Worm (Caenorhabditis elegans) whole organism, L1 larva: ENCODE data around the gene zmp-5.

ENCODE experiments used
- C16A3.4 ChIP-seq: fragments of 150-350 bp; optimal IDR thresholded peaks from 2 replicates; lab custom pipeline; 2014; ENCODE audit warnings: missing biosample characterization, missing genetic modification characterization
- F16B12.6 ChIP-seq: fragments of 150-350 bp; optimal IDR thresholded peaks from 2 replicates; lab custom pipeline; 2014; ENCODE audit warnings: missing biosample characterization, missing genetic modification characterization
- aha-1 ChIP-seq: fragments of 150-350 bp; optimal IDR thresholded peaks from 2 replicates; lab custom pipeline; 2014; ENCODE audit warnings: missing biosample characterization, missing genetic modification characterization
- alr-1 ChIP-seq: fragments of 200-800 bp; sonication (Bioruptor generic); optimal IDR thresholded peaks from 2 replicates; lab custom pipeline; 2018; ENCODE audit warnings: borderline replicate concordance, mild to moderate bottlenecking, missing genetic modification characterization, missing compliant biosample characterization
- ama-1 ChIP-seq: fragments of 150-350 bp; optimal IDR thresholded peaks from 2 replicates; lab custom pipeline; 2014
- blmp-1 ChIP-seq: fragments of 150-350 bp; optimal IDR thresholded peaks from 2 replicates; lab custom pipeline; 2014; ENCODE audit warnings: missing biosample characterization, missing genetic modification characterization
- ceh-8 ChIP-seq: fragments of 200-800 bp; sonication (Bioruptor generic); optimal IDR thresholded peaks from 2 replicates; lab custom pipeline; 2018; ENCODE audit warnings: mild to moderate bottlenecking, missing genetic modification characterization, moderate library complexity, missing compliant biosample characterization
- ceh-88 ChIP-seq: fragments of 200-800 bp; sonication (Bioruptor generic); IDR thresholded peaks from 2 replicates; pipeline ENCODE4 v1.3.6; 2022; ENCODE audit warnings: missing genetic modification characterization, missing compliant biosample characterization
- ceh-90 ChIP-seq: sonication (generic microtip); optimal IDR thresholded peaks from 2 replicates; lab custom pipeline; 2016; ENCODE audit warnings: missing genetic modification characterization, missing compliant biosample characterization
- dpl-1 ChIP-seq, 3 experiments: fragments of 150-350 bp in 2 of 3; sonication (generic microtip) in 1 of 3; optimal IDR thresholded peaks; 2 replicates each; lab custom pipeline; 2014 to 2017; ENCODE audit warnings: missing biosample characterization in 3 of 3, missing genetic modification characterization in 3 of 3, missing genetic modification reagents in 3 of 3
- efl-1 ChIP-seq, 4 experiments: fragments of 150-350 bp; optimal IDR thresholded peaks in 3 of 4; peaks in 1 of 4; 1 replicate in 1 of 4; 2 replicates in 3 of 4; lab custom pipeline; 2014; ENCODE audit warnings: missing biosample characterization in 2 of 4, missing genetic modification characterization in 2 of 4, missing genetic modification reagents in 2 of 4
- efl-3 ChIP-seq: fragments of 200-800 bp; sonication (Bioruptor generic); optimal IDR thresholded peaks from 2 replicates; lab custom pipeline; 2018; ENCODE audit warnings: mild to moderate bottlenecking, missing genetic modification characterization, missing compliant biosample characterization
- egl-13 ChIP-seq: sonication (generic microtip); optimal IDR thresholded peaks from 2 replicates; lab custom pipeline; 2016; ENCODE audit warnings: missing genotype, missing genetic modification reagents, missing genetic modification characterization, missing compliant biosample characterization
- egl-27 ChIP-seq, 2 experiments: fragments of 150-350 bp in 1 of 2; sonication (generic microtip); optimal IDR thresholded peaks; 3 replicates each; lab custom pipeline; 2017 to 2018; ENCODE audit warnings: missing biosample characterization in 2 of 2, missing genetic modification characterization in 2 of 2, missing genetic modification reagents in 2 of 2
- elt-2 ChIP-seq: sonication (generic microtip); optimal IDR thresholded peaks from 2 replicates; lab custom pipeline; 2016; ENCODE audit warnings: missing genetic modification characterization, mild to moderate bottlenecking, inconsistent platforms, missing compliant biosample characterization, missing genetic modification reagents
- ets-5 ChIP-seq: fragments of 200-800 bp; sonication (Bioruptor generic); IDR thresholded peaks from 2 replicates; pipeline ENCODE4 v1.3.6; 2022; ENCODE audit warnings: missing genetic modification characterization, missing compliant biosample characterization
- fkh-10 ChIP-seq: sonication (generic microtip); optimal IDR thresholded peaks from 2 replicates; lab custom pipeline; 2017; ENCODE audit warnings: missing biosample characterization, missing genetic modification reagents, missing genetic modification characterization
- fkh-4 ChIP-seq: sonication (generic microtip); optimal IDR thresholded peaks from 2 replicates; lab custom pipeline; 2016; ENCODE audit warnings: missing compliant biosample characterization, missing genetic modification characterization, borderline replicate concordance
- fkh-8 ChIP-seq: sonication (generic microtip); optimal IDR thresholded peaks from 2 replicates; lab custom pipeline; 2016; ENCODE audit warnings: mild to moderate bottlenecking, missing genetic modification characterization, missing compliant biosample characterization
- fos-1 ChIP-seq: fragments of 150-350 bp; optimal IDR thresholded peaks from 2 replicates; lab custom pipeline; 2014; ENCODE audit warnings: missing biosample characterization, missing genetic modification characterization
- hlh-17 ChIP-seq: fragments of 200-800 bp; sonication (Bioruptor generic); optimal IDR thresholded peaks from 2 replicates; lab custom pipeline; 2018; ENCODE audit warnings: missing genetic modification characterization, mild to moderate bottlenecking, missing compliant biosample characterization, moderate library complexity, borderline replicate concordance
- irx-1 ChIP-seq: sonication (generic microtip); optimal IDR thresholded peaks from 2 replicates; lab custom pipeline; 2016; ENCODE audit warnings: missing genetic modification characterization, missing compliant biosample characterization
- lin-13 ChIP-seq: fragments of 150-350 bp; optimal IDR thresholded peaks from 2 replicates; lab custom pipeline; 2014; ENCODE audit warnings: missing biosample characterization, missing genetic modification reagents, missing genetic modification characterization
- lin-14 ChIP-seq: fragments of 200-800 bp; sonication (Bioruptor generic); optimal IDR thresholded peaks from 2 replicates; lab custom pipeline; 2018; ENCODE audit warnings: mild to moderate bottlenecking, missing genetic modification characterization, moderate library complexity, missing compliant biosample characterization
- lin-15B ChIP-seq: fragments of 150-350 bp; sonication (generic microtip); optimal IDR thresholded peaks from 3 replicates; lab custom pipeline; 2014; ENCODE audit warnings: missing biosample characterization, missing genetic modification characterization
- lin-35 ChIP-seq, 2 experiments: fragments of 150-350 bp; optimal IDR thresholded peaks; 2 replicates each; lab custom pipeline; 2014; ENCODE audit warnings: missing biosample characterization in 2 of 2, missing genetic modification characterization in 2 of 2, missing genetic modification reagents in 2 of 2
- lin-39 ChIP-seq: fragments of 150-350 bp; optimal IDR thresholded peaks from 2 replicates; lab custom pipeline; 2014; ENCODE audit warnings: missing biosample characterization, missing genetic modification reagents, missing genetic modification characterization
- lir-3 ChIP-seq: sonication (generic microtip); optimal IDR thresholded peaks from 2 replicates; lab custom pipeline; 2016; ENCODE audit warnings: mild to moderate bottlenecking, missing genetic modification characterization, moderate library complexity, missing compliant biosample characterization; ENCODE audit not compliant: poor library complexity
- mdl-1 ChIP-seq, 2 experiments: fragments of 150-350 bp; optimal IDR thresholded peaks; 2 replicates each; lab custom pipeline; 2014 to 2017; ENCODE audit warnings: missing biosample characterization in 2 of 2, missing genetic modification characterization in 2 of 2, inconsistent platforms in 1 of 2
- mef-2 ChIP-seq: fragments of 150-350 bp; optimal IDR thresholded peaks from 2 replicates; lab custom pipeline; 2014; ENCODE audit warnings: missing biosample characterization, missing genetic modification characterization
- mep-1 ChIP-seq: fragments of 150-350 bp; optimal IDR thresholded peaks from 2 replicates; lab custom pipeline; 2014; ENCODE audit warnings: missing biosample characterization, missing genetic modification characterization
- nhr-20 ChIP-seq: sonication (generic microtip); optimal IDR thresholded peaks from 2 replicates; lab custom pipeline; 2016; ENCODE audit warnings: mild to moderate bottlenecking, missing genetic modification characterization, missing compliant biosample characterization
- nhr-237 ChIP-seq: fragments of 150-350 bp; optimal IDR thresholded peaks from 2 replicates; lab custom pipeline; 2014; ENCODE audit warnings: missing biosample characterization, missing genetic modification characterization
- nhr-76 ChIP-seq: sonication (generic microtip); optimal IDR thresholded peaks from 2 replicates; lab custom pipeline; 2017; ENCODE audit warnings: missing biosample characterization, missing genetic modification characterization
- nhr-77 ChIP-seq: fragments of 150-350 bp; optimal IDR thresholded peaks from 2 replicates; lab custom pipeline; 2014; ENCODE audit warnings: missing biosample characterization, missing genetic modification characterization
- nhr-85 ChIP-seq: sonication (generic microtip); peaks from one replicate; lab custom pipeline; 2016; ENCODE audit warnings: missing genetic modification characterization, inconsistent platforms, missing compliant biosample characterization
- nhr-90 ChIP-seq: sonication (generic microtip); optimal IDR thresholded peaks from 2 replicates; lab custom pipeline; 2016; ENCODE audit warnings: mild to moderate bottlenecking, missing genetic modification characterization, missing compliant biosample characterization; ENCODE audit not compliant: poor library complexity
- pag-3 ChIP-seq: sonication (generic microtip); optimal IDR thresholded peaks from 2 replicates; lab custom pipeline; 2017; ENCODE audit warnings: missing genetic modification characterization, mild to moderate bottlenecking, missing compliant biosample characterization, antibody characterized with exemption, borderline replicate concordance; ENCODE audit not compliant: insufficient read depth
- pax-3 ChIP-seq: fragments of 200-800 bp; sonication (Bioruptor generic); optimal IDR thresholded peaks from 2 replicates; lab custom pipeline; 2018; ENCODE audit warnings: mild to moderate bottlenecking, missing genetic modification characterization, moderate library complexity, missing compliant biosample characterization
- pqm-1 ChIP-seq: sonication (generic microtip); optimal IDR thresholded peaks from 3 replicates; lab custom pipeline; 2017; ENCODE audit warnings: missing biosample characterization, missing genetic modification characterization
- snu-23 ChIP-seq: sonication (generic microtip); optimal IDR thresholded peaks from 2 replicates; lab custom pipeline; 2016; ENCODE audit warnings: missing genetic modification characterization, missing compliant biosample characterization
- sptf-1 ChIP-seq: fragments of 150-350 bp; optimal IDR thresholded peaks from 2 replicates; lab custom pipeline; 2014; ENCODE audit warnings: missing biosample characterization, missing genetic modification characterization
- tbx-2 ChIP-seq: sonication (generic microtip); optimal IDR thresholded peaks from 2 replicates; lab custom pipeline; 2016; ENCODE audit warnings: missing genetic modification characterization, missing compliant biosample characterization
- tlp-1 ChIP-seq: fragments of 150-350 bp; optimal IDR thresholded peaks from 2 replicates; lab custom pipeline; 2014; ENCODE audit warnings: missing biosample characterization, missing genetic modification characterization
- vab-15 ChIP-seq: sonication (generic microtip); optimal IDR thresholded peaks from 2 replicates; lab custom pipeline; 2017; ENCODE audit warnings: missing genotype, mild to moderate bottlenecking, missing genetic modification characterization, missing compliant biosample characterization
- xbp-1 ChIP-seq: sonication (generic microtip); optimal IDR thresholded peaks from 2 replicates; lab custom pipeline; 2016; ENCODE audit warnings: missing genetic modification characterization, missing compliant biosample characterization
- zip-4 ChIP-seq: fragments of 200-800 bp; sonication (Bioruptor generic); optimal IDR thresholded peaks from 2 replicates; lab custom pipeline; 2018; ENCODE audit warnings: mild to moderate bottlenecking, missing genetic modification characterization, moderate library complexity, missing compliant biosample characterization
- ztf-11 ChIP-seq, 2 experiments: sonication (generic microtip); optimal IDR thresholded peaks; 2 replicates each; lab custom pipeline; 2016 to 2017; ENCODE audit warnings: missing genetic modification characterization in 2 of 2, missing biosample characterization in 1 of 2, missing compliant biosample characterization in 1 of 2
- ztf-4 ChIP-seq: fragments of 150-350 bp; optimal IDR thresholded peaks from 2 replicates; lab custom pipeline; 2014; ENCODE audit warnings: missing biosample characterization, missing genetic modification characterization

zmp-5 gene

DNA sequence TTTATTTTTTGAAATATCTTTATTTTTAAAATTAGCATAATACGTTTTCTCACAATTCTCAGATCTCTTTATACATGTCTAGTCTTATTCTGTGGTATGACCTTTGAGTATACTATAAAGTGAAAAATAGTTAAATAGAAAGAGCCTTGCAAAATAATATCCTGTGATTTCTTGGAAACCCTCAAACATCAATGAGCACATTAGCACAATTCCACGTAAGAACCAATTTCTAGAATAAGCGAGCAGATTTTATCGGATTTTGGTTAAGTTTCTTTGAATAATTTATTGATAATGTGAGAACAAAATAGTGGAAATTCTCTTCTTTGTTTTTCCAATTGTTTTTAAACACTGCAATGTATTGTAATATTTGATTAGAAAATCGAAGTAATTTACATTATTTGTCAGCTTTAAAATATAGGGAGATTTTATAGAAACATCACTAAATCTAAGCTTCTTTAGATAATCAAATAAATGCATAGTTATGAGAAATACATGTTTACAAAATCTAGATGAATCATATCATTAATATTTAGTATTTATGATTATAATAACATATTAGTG lies 22.1 kb downstream of the zmp-5 start (continued):
- TF ChIP-seq fkh-4 (tag; lab: Kevin White, UChicago) (peak; percentile 27), vab-15 (tag; lab: Kevin White, UChicago) (no peak), aha-1 (tag; lab: Kevin White, UChicago) (no peak), fkh-10 (GFP tag; lab: Kevin White, UChicago) (no peak), pax-3 (tag; lab: Kevin White, UChicago) (peak; percentile 40), F16B12.6 (tag; lab: Kevin White, UChicago) (no peak), nhr-20 (tag; lab: Kevin White, UChicago) (peak; percentile 46), ets-5 (GFP tag; lab: Robert Waterston, UW) (no peak), fkh-8 (tag; lab: Kevin White, UChicago) (peak; percentile 80)

DNA sequence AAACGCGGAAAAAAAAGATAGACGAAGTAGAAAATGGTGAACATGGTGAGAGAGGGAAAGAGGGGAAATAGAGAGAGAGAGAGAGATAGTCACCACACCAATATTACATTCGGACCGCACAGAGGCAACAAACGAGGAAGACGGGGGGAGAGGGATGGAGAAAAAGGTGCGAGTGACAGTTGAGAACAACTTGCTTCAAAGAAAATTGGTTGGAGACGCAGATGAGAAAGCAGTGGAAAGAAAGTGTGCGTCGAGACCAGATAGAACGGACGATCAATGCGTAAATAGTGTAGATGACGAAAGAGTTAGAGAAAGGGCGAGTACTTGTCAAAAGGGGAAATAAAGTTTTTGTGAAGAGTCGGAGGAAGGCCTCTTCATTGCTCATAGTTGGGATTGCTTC lies 23.5 kb downstream of the zmp-5 start:
- peak; percentile 81 for TF ChIP-seq nhr-237 (tag; lab: Kevin White, UChicago)
- peak; percentile 3 for TF ChIP-seq elt-2
- no peak for TF ChIP-seq ets-5 (GFP tag; lab: Robert Waterston, UW)
- peak; percentile 97 for TF ChIP-seq lin-14 (GFP tag; lab: Kevin White, UChicago)
- peak; percentile 92 for TF ChIP-seq nhr-85
- no peak for TF ChIP-seq ama-1 (lab: Kevin White, UChicago)
- peak; percentile 77 for TF ChIP-seq blmp-1 (tag; lab: Kevin White, UChicago)
- TF ChIP-seq lin-15B: peak; percentile 18
- peak; percentile 31; the same call in 1 of the 2 replicates for TF ChIP-seq ceh-88
- TF ChIP-seq ceh-8 (GFP tag; lab: Kevin White, UChicago): no peak
- TF ChIP-seq egl-13 (tag; lab: Kevin White, UChicago): peak; percentile 86
- peak; percentile 29 for TF ChIP-seq lin-13 (GFP tag; lab: Kevin White, UChicago)
- no peak for TF ChIP-seq ceh-90 (tag; lab: Kevin White, UChicago)
- TF ChIP-seq alr-1: no peak
- TF ChIP-seq tlp-1: no peak
- peak; percentile 73 for TF ChIP-seq fkh-8 (tag; lab: Kevin White, UChicago)
- TF ChIP-seq tbx-2 (tag; lab: Kevin White, UChicago): peak; percentile 88
- TF ChIP-seq irx-1: peak; percentile 47
- peak; percentile 21 for TF ChIP-seq zip-4 (GFP tag; lab: Kevin White, UChicago)
- peak; percentile 60 for TF ChIP-seq nhr-77
- no peak for TF ChIP-seq ztf-11 (tag; optimal IDR thresholded peaks at IDR 0.05; lab: Kevin White, UChicago)
- TF ChIP-seq hlh-17: no peak
- peak; percentile 58 for TF ChIP-seq C16A3.4 (tag; lab: Kevin White, UChicago)
- peak; percentile 62 for TF ChIP-seq xbp-1 (tag; lab: Kevin White, UChicago)
- no peak for TF ChIP-seq pqm-1
- TF ChIP-seq fos-1 (tag; lab: Kevin White, UChicago): peak; percentile 34
- peak; percentile 17 for TF ChIP-seq mef-2 (tag; lab: Kevin White, UChicago)
- TF ChIP-seq ztf-4: peak; percentile 69
- TF ChIP-seq mdl-1 (tag; optimal IDR thresholded peaks at IDR 0.05; lab: Kevin White, UChicago): peak in 1 of 2 experiments; percentile 82
- TF ChIP-seq efl-3: no peak
- TF ChIP-seq pag-3 (tag; lab: Kevin White, UChicago): no peak
- TF ChIP-seq nhr-90 (tag; lab: Kevin White, UChicago): peak; percentile 77
- TF ChIP-seq egl-27 (tag; optimal IDR thresholded peaks at IDR 0.05; lab: Kevin White, UChicago): peak; percentile 10 to 78
- TF ChIP-seq snu-23 (GFP tag; lab: Kevin White, UChicago): peak; percentile 94
- TF ChIP-seq mep-1 (tag; lab: Kevin White, UChicago): peak; percentile 92
- TF ChIP-seq dpl-1 (GFP tag; optimal IDR thresholded peaks at IDR 0.05; lab: Kevin White, UChicago): peak in 2 of 3 experiments; percentile 12 to 20
- TF ChIP-seq nhr-76 (tag; lab: Kevin White, UChicago): no peak
- TF ChIP-seq efl-1 (optimal IDR thresholded peaks at IDR 0.05; lab: Kevin White, UChicago): peak; percentile 47 to 76
- peak in 1 of 2 experiments; percentile 92 for TF ChIP-seq efl-1 (GFP tag; optimal IDR thresholded peaks at IDR 0.05 in 1 of 2; lab: Kevin White, UChicago)
- peak; percentile 56 to 68 for TF ChIP-seq lin-35 (GFP tag; optimal IDR thresholded peaks at IDR 0.05; lab: Kevin White, UChicago)
- peak; percentile 25 for TF ChIP-seq lir-3
- TF ChIP-seq lin-39: no peak
- no peak for TF ChIP-seq sptf-1
